Worm (Caenorhabditis elegans) whole organism, L4/young adult: ENCODE results near the gene wht-5.

Experiments
- W03F9.2 ChIP-seq: fragments of 150-350 bp; optimal IDR thresholded peaks from 2 replicates; lab custom pipeline; 2014; ENCODE audit warnings: missing biosample characterization, missing genetic modification characterization
- dao-5 ChIP-seq: sonication (generic microtip); optimal IDR thresholded peaks from 2 replicates; lab custom pipeline; 2016; ENCODE audit warnings: missing genotype, missing genetic modification characterization, moderate library complexity, missing compliant biosample characterization

- TF ChIP-seq W03F9.2 (tag; lab: Kevin White, UChicago) (no peak), dao-5 (tag; lab: Kevin White, UChicago) (no peak)
These were observed 48.2 kb upstream of the wht-5 start, which contains the start of gene C42C1.9 for ce11 chrIV:12289149-12289548.
